Fruit fly (Drosophila melanogaster) whole organism: ENCODE measurements around the gene CG7550.

Experiments
- CG8478 ChIP-seq: fragments of >200 bp; optimal IDR thresholded peaks from 2 replicates; lab custom pipeline; 2018; ENCODE audit warnings: inconsistent platforms
- Dll ChIP-seq: fragments of >200 bp; optimal IDR thresholded peaks from 2 replicates; lab custom pipeline; 2017
- EcR ChIP-seq, 2 experiments: fragments of >200 bp; optimal IDR thresholded peaks; 2 replicates each; lab custom pipeline; 2017; ENCODE audit warnings: missing biosample characterization in 2 of 2, missing genetic modification characterization in 2 of 2, missing genetic modification reagents in 2 of 2
- pan ChIP-seq: fragments of >200 bp; optimal IDR thresholded peaks from 2 replicates; lab custom pipeline; 2017
- psq ChIP-seq: fragments of >200 bp; optimal IDR thresholded peaks from 2 replicates; lab custom pipeline; 2017
- usp ChIP-seq: fragments of >200 bp; optimal IDR thresholded peaks from 2 replicates; lab custom pipeline; 2017; ENCODE audit warnings: missing biosample characterization, missing genetic modification characterization, mixed read lengths

CG7550 gene

dm6 chr3L:8150812-8151211, 26.5 kb upstream of the CG7550 start:
- no peak for TF ChIP-seq psq
- no peak for TF ChIP-seq Dll
- no peak for TF ChIP-seq pan (lab: Kevin White, UChicago)
- no peak for TF ChIP-seq CG8478 (lab: Kevin White, UChicago)
- no peak for TF ChIP-seq EcR (GFP tag; optimal IDR thresholded peaks at IDR 0.05; lab: Kevin White, UChicago)
- TF ChIP-seq usp (GFP tag; lab: Kevin White, UChicago): no peak

dm6 chr3L:8150284-8150683, 26.0 kb upstream of the CG7550 start:
- no peak for TF ChIP-seq CG8478 (lab: Kevin White, UChicago)

DNA sequence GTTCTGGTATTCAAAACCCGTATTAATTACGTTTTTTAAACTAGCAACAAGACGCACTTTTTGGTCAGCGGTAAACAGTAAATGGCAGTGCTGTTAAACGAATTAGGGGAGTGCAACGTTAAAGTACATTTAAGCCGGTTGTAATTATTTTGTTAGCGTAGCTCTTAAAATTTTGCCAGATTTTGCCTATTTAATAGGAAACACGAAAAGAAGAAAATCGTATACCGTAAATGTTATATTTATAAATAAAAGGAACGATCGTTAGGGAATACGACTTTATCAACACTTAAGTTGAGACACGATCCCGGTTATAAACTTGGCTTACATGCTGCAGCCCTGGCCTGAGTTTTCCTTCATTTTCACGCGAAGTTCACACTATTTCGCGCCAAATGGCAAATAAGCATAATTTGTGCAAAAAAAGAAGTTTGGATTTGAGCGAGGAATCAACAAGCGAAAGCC, 13.1 kb upstream of the CG7550 start, which contains the start of the genes Setx and mus301:
Gene Setx, minus strand, starts transcription at position 51 of the 459 bp plus-strand sequence.
Gene mus301, plus strand, starts transcription at position 361 of the 459 bp plus-strand sequence.
- TF ChIP-seq Dll (no peak), pan (lab: Kevin White, UChicago) (no peak), usp (GFP tag; lab: Kevin White, UChicago) (no peak), psq (no peak), CG8478 (lab: Kevin White, UChicago) (no peak), EcR (GFP tag; optimal IDR thresholded peaks at IDR 0.05; lab: Kevin White, UChicago) (no peak)

- no peak for TF ChIP-seq usp (GFP tag; lab: Kevin White, UChicago)
- no peak for TF ChIP-seq CG8478 (lab: Kevin White, UChicago)
- no peak for TF ChIP-seq EcR (GFP tag; optimal IDR thresholded peaks at IDR 0.05; lab: Kevin White, UChicago)
- no peak for TF ChIP-seq psq
- TF ChIP-seq pan (lab: Kevin White, UChicago): no peak
- no peak for TF ChIP-seq Dll
Measured at dm6 chr3L:8128396-8129050, 4.2 kb upstream of the CG7550 start.

DNA sequence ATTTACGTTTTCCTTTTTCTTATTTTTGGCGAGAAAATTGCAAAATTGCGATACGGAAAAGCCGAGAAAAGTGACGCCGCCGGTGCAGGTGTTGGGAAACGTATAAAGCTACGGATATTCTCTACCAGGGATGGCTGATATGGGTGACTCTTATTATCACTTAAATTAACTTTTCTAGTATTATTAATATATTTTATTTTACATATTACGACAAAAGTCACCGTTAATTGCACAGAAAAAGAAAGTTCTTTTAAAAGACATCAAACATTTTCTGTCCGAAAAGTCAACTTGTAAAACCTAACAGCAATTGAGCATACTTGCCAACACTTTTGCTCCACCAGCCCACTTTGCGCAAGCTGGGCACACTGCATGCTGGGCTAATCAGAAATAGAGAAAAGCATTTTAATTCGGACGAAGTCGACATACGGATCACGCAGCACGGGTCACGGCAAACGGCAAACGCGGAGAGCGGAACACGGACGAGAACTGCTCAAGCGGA, 3.4 kb upstream of the CG7550 start, which contains the start of the genes Cds and Uba2:
Gene Cds, plus strand, starts transcription at position 51 of the 499 bp plus-strand sequence.
Gene Uba2, minus strand, starts transcription at position 107 of the 499 bp plus-strand sequence.
- TF ChIP-seq usp (GFP tag; lab: Kevin White, UChicago) (no peak), EcR (GFP tag; optimal IDR thresholded peaks at IDR 0.05; lab: Kevin White, UChicago) (no peak), psq (no peak), Dll (no peak), CG8478 (lab: Kevin White, UChicago) (no peak), pan (lab: Kevin White, UChicago) (no peak)

DNA sequence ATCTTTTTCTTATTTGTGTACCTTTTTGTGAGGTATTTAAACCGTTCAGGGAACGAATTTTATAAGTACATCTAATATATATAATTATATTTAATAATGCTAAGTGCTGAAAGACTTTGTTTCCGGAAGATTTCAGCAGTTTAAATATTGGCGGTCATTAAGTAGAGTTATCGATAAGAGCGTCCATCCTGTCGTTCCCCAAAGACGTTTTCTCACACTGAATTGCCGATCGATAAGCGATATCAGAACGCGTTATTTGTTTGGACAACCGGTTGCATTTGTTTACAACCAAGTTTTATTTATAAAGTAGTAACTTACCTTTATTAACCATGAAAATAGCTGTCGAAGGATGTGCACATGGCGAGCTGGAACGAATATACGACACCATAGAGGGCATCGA, 2.7 kb downstream of the CG7550 start, which contains the start of gene ldbr:
Gene ldbr, plus strand, starts transcription at position 238 of the 400 bp plus-strand sequence.
- TF ChIP-seq pan (lab: Kevin White, UChicago) (no peak), usp (GFP tag; lab: Kevin White, UChicago) (no peak), EcR (GFP tag; optimal IDR thresholded peaks at IDR 0.05; lab: Kevin White, UChicago) (no peak), CG8478 (lab: Kevin White, UChicago) (no peak), Dll (no peak), psq (no peak)

dm6 chr3L:8116809-8117208, 7.5 kb downstream of the CG7550 start:
- TF ChIP-seq pan (lab: Kevin White, UChicago) (no peak), EcR (GFP tag; optimal IDR thresholded peaks at IDR 0.05; lab: Kevin White, UChicago) (no peak), CG8478 (lab: Kevin White, UChicago) (no peak), psq (no peak), Dll (no peak), usp (GFP tag; lab: Kevin White, UChicago) (no peak)

DNA sequence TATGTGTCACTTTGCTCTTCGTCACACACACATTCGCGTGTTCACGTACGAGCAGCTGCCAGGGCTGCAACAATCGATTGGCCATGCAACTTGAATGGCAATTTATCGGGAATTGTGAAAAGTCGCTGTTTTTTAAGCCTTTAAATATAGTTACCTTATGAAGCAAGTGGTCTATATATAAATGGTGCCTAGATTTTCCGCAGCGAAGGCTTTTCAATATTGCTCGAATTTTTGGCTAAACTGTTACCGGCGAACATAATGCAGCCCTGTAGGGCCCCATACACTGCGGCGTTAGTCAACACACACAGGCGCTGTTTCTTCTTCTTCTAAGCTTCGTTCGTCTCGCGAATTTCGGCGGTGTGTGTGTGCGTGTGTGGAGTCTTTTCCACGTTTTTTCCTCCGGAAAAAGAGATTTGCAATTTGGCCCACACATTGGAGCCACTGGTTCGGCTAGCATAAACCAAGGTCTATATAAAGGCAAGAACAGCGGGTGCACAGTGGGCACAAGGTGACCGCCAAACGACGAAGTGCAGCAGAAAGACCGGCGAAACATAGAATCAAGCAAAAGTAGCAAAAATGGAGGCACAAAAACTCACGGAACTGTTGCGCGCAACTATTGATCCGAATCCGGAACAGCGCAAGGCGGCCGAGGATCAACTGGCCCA, 8.3 kb downstream of the CG7550 start, which contains the start of the genes Arp3 and msk:
Gene Arp3, minus strand, starts transcription at position 39 of the 665 bp plus-strand sequence.
Gene msk, plus strand, starts transcription at position 316 of the 665 bp plus-strand sequence.
- no peak for TF ChIP-seq CG8478 (lab: Kevin White, UChicago)
- TF ChIP-seq pan (lab: Kevin White, UChicago): no peak
- TF ChIP-seq EcR (GFP tag; optimal IDR thresholded peaks at IDR 0.05; lab: Kevin White, UChicago): no peak
- no peak for TF ChIP-seq Dll
- no peak for TF ChIP-seq usp (GFP tag; lab: Kevin White, UChicago)
- no peak for TF ChIP-seq psq

- TF ChIP-seq EcR (GFP tag; optimal IDR thresholded peaks at IDR 0.05; lab: Kevin White, UChicago) (no peak), psq (no peak), pan (lab: Kevin White, UChicago) (no peak), usp (GFP tag; lab: Kevin White, UChicago) (no peak), CG8478 (lab: Kevin White, UChicago) (no peak), Dll (no peak)
Measured at dm6 chr3L:8110171-8110570, 14.2 kb downstream of the CG7550 start, which contains the start of gene Nulp1. Gene Nulp1 (plus strand): TSS chr3L:8110368.

- TF ChIP-seq CG8478 (lab: Kevin White, UChicago): no peak
- TF ChIP-seq EcR (GFP tag; optimal IDR thresholded peaks at IDR 0.05; lab: Kevin White, UChicago): no peak
- no peak for TF ChIP-seq pan (lab: Kevin White, UChicago)
- no peak for TF ChIP-seq Dll
- TF ChIP-seq psq: no peak
- no peak for TF ChIP-seq usp (GFP tag; lab: Kevin White, UChicago)
Measured at dm6 chr3L:8108886-8109285, 15.4 kb downstream of the CG7550 start, which contains the start of gene fan. Gene fan (plus strand): TSS chr3L:8109132.

DNA sequence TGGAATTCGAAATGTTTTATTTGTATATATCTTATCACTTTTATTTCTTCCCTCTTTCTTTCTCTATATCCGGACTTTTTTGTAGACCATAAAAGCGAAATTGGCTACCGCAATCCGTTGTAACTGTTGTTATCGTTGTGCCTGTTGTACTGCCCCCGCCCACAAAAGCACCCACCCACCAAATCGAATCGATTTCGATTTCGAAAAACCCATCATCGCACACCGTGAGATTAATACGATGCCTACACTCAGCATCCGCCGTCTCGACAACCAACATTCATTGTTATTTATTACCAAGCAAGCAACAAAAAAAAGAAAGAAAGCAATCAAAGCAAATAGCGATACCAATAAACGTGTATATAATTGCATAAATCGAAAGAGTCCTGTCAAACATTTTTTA, 16.1 kb downstream of the CG7550 start:
- TF ChIP-seq Dll (no peak), pan (lab: Kevin White, UChicago) (no peak), CG8478 (lab: Kevin White, UChicago) (no peak), psq (no peak), usp (GFP tag; lab: Kevin White, UChicago) (no peak), EcR (GFP tag; optimal IDR thresholded peaks at IDR 0.05; lab: Kevin White, UChicago) (no peak)
